Worm (Caenorhabditis elegans) whole organism, L1 larva: ENCODE measurements around the gene ZK1010.10.

Experiments
- C04F5.9 ChIP-seq: sonication (generic microtip); optimal IDR thresholded peaks from 2 replicates; lab custom pipeline; 2016; ENCODE audit warnings: missing genetic modification characterization, missing compliant biosample characterization
- C16A3.4 ChIP-seq: fragments of 150-350 bp; optimal IDR thresholded peaks from 2 replicates; lab custom pipeline; 2014; ENCODE audit warnings: missing biosample characterization, missing genetic modification characterization
- F16B12.6 ChIP-seq: fragments of 150-350 bp; optimal IDR thresholded peaks from 2 replicates; lab custom pipeline; 2014; ENCODE audit warnings: missing biosample characterization, missing genetic modification characterization
- Y116A8C.19 ChIP-seq: sonication (generic microtip); optimal IDR thresholded peaks from 2 replicates; lab custom pipeline; 2016; ENCODE audit warnings: missing compliant biosample characterization, missing genetic modification characterization, borderline replicate concordance
- aly-2 ChIP-seq: fragments of 150-350 bp; optimal IDR thresholded peaks from 2 replicates; lab custom pipeline; 2014; ENCODE audit warnings: missing biosample characterization, missing genetic modification characterization
- blmp-1 ChIP-seq: fragments of 150-350 bp; optimal IDR thresholded peaks from 2 replicates; lab custom pipeline; 2014; ENCODE audit warnings: missing biosample characterization, missing genetic modification characterization
- ceh-63 ChIP-seq: fragments of 200-800 bp; sonication (Bioruptor generic); optimal IDR thresholded peaks from 2 replicates; lab custom pipeline; 2018; ENCODE audit warnings: mild to moderate bottlenecking, missing genetic modification characterization, missing compliant biosample characterization
- ceh-8 ChIP-seq: fragments of 200-800 bp; sonication (Bioruptor generic); optimal IDR thresholded peaks from 2 replicates; lab custom pipeline; 2018; ENCODE audit warnings: mild to moderate bottlenecking, missing genetic modification characterization, moderate library complexity, missing compliant biosample characterization
- ceh-88 ChIP-seq: fragments of 200-800 bp; sonication (Bioruptor generic); IDR thresholded peaks from 2 replicates; pipeline ENCODE4 v1.3.6; 2022; ENCODE audit warnings: missing genetic modification characterization, missing compliant biosample characterization
- ceh-90 ChIP-seq: sonication (generic microtip); optimal IDR thresholded peaks from 2 replicates; lab custom pipeline; 2016; ENCODE audit warnings: missing genetic modification characterization, missing compliant biosample characterization
- efl-1 ChIP-seq, 4 experiments: fragments of 150-350 bp; optimal IDR thresholded peaks in 3 of 4; peaks in 1 of 4; 1 replicate in 1 of 4; 2 replicates in 3 of 4; lab custom pipeline; 2014; ENCODE audit warnings: missing biosample characterization in 2 of 4, missing genetic modification characterization in 2 of 4, missing genetic modification reagents in 2 of 4
- egl-13 ChIP-seq: sonication (generic microtip); optimal IDR thresholded peaks from 2 replicates; lab custom pipeline; 2016; ENCODE audit warnings: missing genotype, missing genetic modification reagents, missing genetic modification characterization, missing compliant biosample characterization
- egl-27 ChIP-seq, 2 experiments: fragments of 150-350 bp in 1 of 2; sonication (generic microtip); optimal IDR thresholded peaks; 3 replicates each; lab custom pipeline; 2017 to 2018; ENCODE audit warnings: missing biosample characterization in 2 of 2, missing genetic modification characterization in 2 of 2, missing genetic modification reagents in 2 of 2
- elt-2 ChIP-seq: sonication (generic microtip); optimal IDR thresholded peaks from 2 replicates; lab custom pipeline; 2016; ENCODE audit warnings: missing genetic modification characterization, mild to moderate bottlenecking, inconsistent platforms, missing compliant biosample characterization, missing genetic modification reagents
- elt-3 ChIP-seq, 6 experiments: fragments of 150-350 bp in 1 of 6; sonication (generic microtip); optimal IDR thresholded peaks; 2 replicates each; lab custom pipeline; 2017 to 2018; ENCODE audit warnings: missing biosample characterization in 6 of 6, missing genetic modification characterization in 6 of 6, inconsistent platforms in 1 of 6
- ets-5 ChIP-seq: fragments of 200-800 bp; sonication (Bioruptor generic); IDR thresholded peaks from 2 replicates; pipeline ENCODE4 v1.3.6; 2022; ENCODE audit warnings: missing genetic modification characterization, missing compliant biosample characterization
- grh-1 ChIP-seq: fragments of 200-800 bp; sonication (Bioruptor generic); IDR thresholded peaks from 2 replicates; pipeline ENCODE4 v1.3.6; 2022; ENCODE audit warnings: missing genetic modification reagents, missing genetic modification characterization, missing compliant biosample characterization
- hpl-2 ChIP-seq: fragments of 150-350 bp; optimal IDR thresholded peaks from 2 replicates; lab custom pipeline; 2014; ENCODE audit warnings: missing biosample characterization, missing genetic modification reagents, missing genetic modification characterization
- irx-1 ChIP-seq: sonication (generic microtip); optimal IDR thresholded peaks from 2 replicates; lab custom pipeline; 2016; ENCODE audit warnings: missing genetic modification characterization, missing compliant biosample characterization
- lin-14 ChIP-seq: fragments of 200-800 bp; sonication (Bioruptor generic); optimal IDR thresholded peaks from 2 replicates; lab custom pipeline; 2018; ENCODE audit warnings: mild to moderate bottlenecking, missing genetic modification characterization, moderate library complexity, missing compliant biosample characterization
- lin-35 ChIP-seq, 2 experiments: fragments of 150-350 bp; optimal IDR thresholded peaks; 2 replicates each; lab custom pipeline; 2014; ENCODE audit warnings: missing biosample characterization in 2 of 2, missing genetic modification characterization in 2 of 2, missing genetic modification reagents in 2 of 2
- mef-2 ChIP-seq: fragments of 150-350 bp; optimal IDR thresholded peaks from 2 replicates; lab custom pipeline; 2014; ENCODE audit warnings: missing biosample characterization, missing genetic modification characterization
- mep-1 ChIP-seq: fragments of 150-350 bp; optimal IDR thresholded peaks from 2 replicates; lab custom pipeline; 2014; ENCODE audit warnings: missing biosample characterization, missing genetic modification characterization
- nhr-12 ChIP-seq: sonication (generic microtip); optimal IDR thresholded peaks from 2 replicates; lab custom pipeline; 2017; ENCODE audit warnings: missing biosample characterization, missing genetic modification characterization
- nhr-20 ChIP-seq: sonication (generic microtip); optimal IDR thresholded peaks from 2 replicates; lab custom pipeline; 2016; ENCODE audit warnings: mild to moderate bottlenecking, missing genetic modification characterization, missing compliant biosample characterization
- nhr-47 ChIP-seq: sonication (generic microtip); optimal IDR thresholded peaks from 2 replicates; lab custom pipeline; 2016; ENCODE audit warnings: mild to moderate bottlenecking, missing genetic modification characterization, moderate library complexity, missing compliant biosample characterization
- nhr-77 ChIP-seq: fragments of 150-350 bp; optimal IDR thresholded peaks from 2 replicates; lab custom pipeline; 2014; ENCODE audit warnings: missing biosample characterization, missing genetic modification characterization
- nhr-84 ChIP-seq: sonication (generic microtip); optimal IDR thresholded peaks from 2 replicates; lab custom pipeline; 2017; ENCODE audit warnings: missing biosample characterization, missing genetic modification characterization
- snu-23 ChIP-seq: sonication (generic microtip); optimal IDR thresholded peaks from 2 replicates; lab custom pipeline; 2016; ENCODE audit warnings: missing genetic modification characterization, missing compliant biosample characterization
- sptf-1 ChIP-seq: fragments of 150-350 bp; optimal IDR thresholded peaks from 2 replicates; lab custom pipeline; 2014; ENCODE audit warnings: missing biosample characterization, missing genetic modification characterization
- sup-37 ChIP-seq: fragments of 200-800 bp; sonication (Bioruptor generic); optimal IDR thresholded peaks from 2 replicates; lab custom pipeline; 2018; ENCODE audit warnings: mild to moderate bottlenecking, missing genetic modification characterization, missing compliant biosample characterization
- tlp-1 ChIP-seq: fragments of 150-350 bp; optimal IDR thresholded peaks from 2 replicates; lab custom pipeline; 2014; ENCODE audit warnings: missing biosample characterization, missing genetic modification characterization
- unc-62 ChIP-seq: fragments of 150-350 bp; optimal IDR thresholded peaks from 2 replicates; lab custom pipeline; 2014; ENCODE audit warnings: missing biosample characterization, missing genetic modification reagents, missing genetic modification characterization
- zip-4 ChIP-seq: fragments of 200-800 bp; sonication (Bioruptor generic); optimal IDR thresholded peaks from 2 replicates; lab custom pipeline; 2018; ENCODE audit warnings: mild to moderate bottlenecking, missing genetic modification characterization, moderate library complexity, missing compliant biosample characterization
- ztf-11 ChIP-seq, 2 experiments: sonication (generic microtip); optimal IDR thresholded peaks; 2 replicates each; lab custom pipeline; 2016 to 2017; ENCODE audit warnings: missing genetic modification characterization in 2 of 2, missing biosample characterization in 1 of 2, missing compliant biosample characterization in 1 of 2

Gene ZK1010.10

DNA sequence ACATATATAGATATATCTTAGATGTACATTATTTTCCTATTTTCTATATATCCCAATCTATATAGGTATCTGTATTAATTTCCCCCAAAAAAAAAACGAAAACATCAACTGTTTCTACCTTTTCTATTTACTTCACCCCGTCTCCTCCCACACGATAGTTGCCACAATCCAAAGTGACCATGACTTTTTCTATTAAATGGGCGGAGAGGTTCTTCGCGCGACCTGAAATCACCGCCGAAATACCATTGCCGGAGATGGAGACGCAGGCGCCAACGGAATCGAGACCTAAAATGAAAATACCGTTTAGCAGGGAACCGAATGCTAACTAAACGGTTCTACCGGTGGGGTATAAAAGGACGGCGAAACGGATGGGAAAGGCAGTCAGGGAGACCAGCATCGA lies 16.4 kb downstream of the ZK1010.10 start, which contains the start of gene col-98 (continued):
- TF ChIP-seq mef-2 (tag; lab: Kevin White, UChicago) = no peak
- no peak for TF ChIP-seq aly-2
- TF ChIP-seq nhr-84 (tag; lab: Kevin White, UChicago) = no peak
- TF ChIP-seq F16B12.6 = no peak
- peak; percentile 14 for TF ChIP-seq nhr-47 (tag; lab: Kevin White, UChicago)
- no peak for TF ChIP-seq Y116A8C.19 (tag; lab: Kevin White, UChicago)
- TF ChIP-seq tlp-1 (tag; lab: Kevin White, UChicago) = no peak
- peak; percentile 42 for TF ChIP-seq snu-23 (GFP tag; lab: Kevin White, UChicago)
- TF ChIP-seq elt-2 = no peak

DNA sequence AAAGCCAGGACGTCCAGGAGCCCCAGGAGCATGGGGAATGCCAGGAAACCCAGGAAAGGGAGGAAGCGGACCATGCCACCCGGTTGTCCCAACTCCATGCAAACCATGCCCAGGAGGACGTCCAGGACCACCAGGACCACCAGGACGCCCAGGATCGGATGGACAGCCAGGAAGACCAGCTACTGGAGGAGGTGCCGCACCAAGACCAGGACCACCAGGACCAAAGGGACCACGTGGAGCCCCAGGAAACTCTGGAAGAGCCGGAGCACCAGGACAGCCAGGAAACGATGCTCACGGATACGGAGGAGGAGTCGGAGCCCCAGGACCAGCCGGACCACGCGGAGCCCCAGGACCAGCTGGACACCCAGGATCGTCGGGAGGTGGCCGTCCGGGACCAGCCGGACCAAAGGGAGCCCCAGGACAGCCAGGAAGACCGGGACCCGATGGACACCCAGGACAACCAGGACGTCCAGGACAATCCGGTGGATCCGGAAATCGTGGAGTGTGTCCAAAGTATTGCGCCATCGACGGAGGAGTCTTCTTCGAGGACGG lies 17.4 kb downstream of the ZK1010.10 start:
- peak; percentile 79 for TF ChIP-seq ceh-8 (GFP tag; lab: Kevin White, UChicago)
- TF ChIP-seq sup-37 (GFP tag; lab: Kevin White, UChicago) = no peak

DNA sequence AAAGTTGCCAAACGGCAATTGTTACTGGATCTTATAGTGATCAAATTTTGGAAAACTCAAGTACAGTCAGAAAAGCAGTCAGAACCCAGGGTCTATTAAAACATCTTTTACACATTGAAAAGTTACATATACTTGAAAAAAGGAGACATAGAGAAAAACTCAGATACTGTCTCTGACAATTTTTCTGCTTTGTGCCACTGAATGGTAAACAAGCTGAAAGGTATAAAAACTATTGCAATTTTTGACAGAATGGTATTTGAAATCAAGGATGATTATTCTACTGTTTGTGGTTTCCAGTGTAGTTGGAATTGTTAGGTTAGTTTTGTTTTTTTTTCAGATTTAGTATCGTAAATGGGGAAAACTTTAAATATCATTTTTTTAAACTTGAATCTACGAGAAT lies 18.6 kb downstream of the ZK1010.10 start, which contains the start of gene cyp-13A11:
cyp-13A11 (plus strand) TSS at position 266 of the 400 bp plus-strand sequence.
- TF ChIP-seq C16A3.4 (no peak), lin-14 (GFP tag; lab: Kevin White, UChicago) (no peak), ceh-90 (no peak), nhr-77 (tag; lab: Kevin White, UChicago) (no peak), egl-13 (tag; lab: Kevin White, UChicago) (no peak), blmp-1 (no peak), sptf-1 (tag; lab: Kevin White, UChicago) (no peak), zip-4 (GFP tag; lab: Kevin White, UChicago) (no peak), efl-1 (optimal IDR thresholded peaks at IDR 0.05; lab: Kevin White, UChicago) (no peak), efl-1 (GFP tag; optimal IDR thresholded peaks at IDR 0.05 in 1 of 2; lab: Kevin White, UChicago) (no peak), nhr-20 (tag; lab: Kevin White, UChicago) (no peak), ceh-88 (GFP tag; lab: Robert Waterston, UW) (no peak), irx-1 (no peak), C04F5.9 (tag; lab: Kevin White, UChicago) (no peak)

DNA sequence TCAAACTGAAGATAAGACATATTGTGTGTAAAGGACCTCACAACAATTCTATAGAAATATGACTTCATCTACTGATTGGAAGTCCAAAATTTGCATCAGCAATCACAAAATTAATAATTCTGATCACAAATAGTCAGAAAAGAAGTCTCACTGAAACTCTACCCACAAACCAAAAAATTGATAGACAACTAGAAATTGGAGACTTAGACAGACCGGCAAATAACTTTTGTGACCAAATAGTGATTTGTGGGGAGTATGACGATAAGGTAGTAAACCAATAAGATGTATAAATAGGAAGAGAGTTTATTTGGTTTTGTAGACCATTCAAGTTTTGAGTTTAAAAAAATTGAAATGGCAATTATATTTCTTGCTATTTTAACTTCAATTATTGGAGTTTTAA lies 22.1 kb downstream of the ZK1010.10 start, which contains the start of gene cyp-13A12:
cyp-13A12 (plus strand) TSS at position 267 of the 400 bp plus-strand sequence.
- TF ChIP-seq elt-3 (tag; optimal IDR thresholded peaks at IDR 0.05; lab: Kevin White, UChicago) = no peak
- TF ChIP-seq elt-2 = peak; percentile 20
- TF ChIP-seq hpl-2 = no peak
- no peak for TF ChIP-seq egl-27 (tag; optimal IDR thresholded peaks at IDR 0.05; lab: Kevin White, UChicago)
- TF ChIP-seq ceh-63 (GFP tag; lab: Kevin White, UChicago) = no peak
- no peak for TF ChIP-seq nhr-12 (tag; lab: Kevin White, UChicago)
- peak in 1 of 2 experiments; percentile 8 for TF ChIP-seq lin-35 (GFP tag; optimal IDR thresholded peaks at IDR 0.05; lab: Kevin White, UChicago)
- TF ChIP-seq ets-5 (GFP tag; lab: Robert Waterston, UW) = no peak
- no peak for TF ChIP-seq ztf-11 (tag; optimal IDR thresholded peaks at IDR 0.05; lab: Kevin White, UChicago)
- TF ChIP-seq snu-23 (GFP tag; lab: Kevin White, UChicago) = no peak
- no peak for TF ChIP-seq unc-62 (GFP tag; lab: Kevin White, UChicago)
- no peak for TF ChIP-seq grh-1 (GFP tag; lab: Robert Waterston, UW)

DNA sequence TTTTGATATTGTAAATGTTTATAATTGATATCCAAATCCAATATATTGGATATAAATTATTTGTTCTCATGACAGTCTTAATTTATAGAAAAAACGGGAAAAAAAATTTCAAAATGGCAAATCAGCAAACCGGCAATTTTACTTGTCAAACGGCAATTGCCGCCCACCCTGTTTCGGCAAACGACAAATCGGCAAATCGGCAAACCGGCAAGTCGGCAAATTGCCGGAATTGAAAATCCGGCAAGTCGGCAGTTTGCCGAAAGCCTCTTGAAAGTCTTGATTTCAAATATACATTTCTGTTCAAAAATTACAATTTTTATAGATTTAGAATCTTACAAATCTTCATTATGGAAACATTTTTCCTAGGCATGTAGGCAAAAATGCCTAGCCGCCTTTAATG lies 25.8 kb downstream of the ZK1010.10 start:
- TF ChIP-seq irx-1 = no peak
- no peak for TF ChIP-seq egl-27 (tag; optimal IDR thresholded peaks at IDR 0.05; lab: Kevin White, UChicago)
- TF ChIP-seq mef-2 (tag; lab: Kevin White, UChicago) = no peak
- no peak for TF ChIP-seq mep-1 (tag; lab: Kevin White, UChicago)
- no peak for TF ChIP-seq efl-1 (optimal IDR thresholded peaks at IDR 0.05; lab: Kevin White, UChicago)
- TF ChIP-seq efl-1 (GFP tag; optimal IDR thresholded peaks at IDR 0.05 in 1 of 2; lab: Kevin White, UChicago) = peak in 1 of 2 experiments; percentile 53
- TF ChIP-seq zip-4 (GFP tag; lab: Kevin White, UChicago) = no peak
- TF ChIP-seq, all 84 proteins: peak for 1
